Fruit fly (Drosophila melanogaster) whole organism, embryonic: ENCODE results near the gene pHCl-1.
A peak's percentile ranks its signal among the peaks of the same experiment; 100 is the strongest.

Experiments
- Abd-B ChIP-seq: fragments of 200-800 bp; sonication (Bioruptor generic); optimal IDR thresholded peaks from 2 replicates; lab custom pipeline; 2018; ENCODE audit warnings: missing biosample characterization, mild to moderate bottlenecking, missing genetic modification characterization, moderate library complexity
- CG1024 ChIP-seq: fragments of 200-800 bp; sonication (Bioruptor generic); IDR thresholded peaks from 2 replicates; pipeline ENCODE4 v1.3.6; 2022; ENCODE audit warnings: missing biosample characterization, missing genetic modification characterization
- CG11093 ChIP-seq: fragments of 200-800 bp; sonication (Bioruptor generic); IDR thresholded peaks from 3 replicates; pipeline ENCODE4 v1.3.6; 2022; ENCODE audit warnings: missing biosample characterization, missing genetic modification characterization
- CG11504 ChIP-seq: fragments of 200-800 bp; sonication (Bioruptor generic); optimal IDR thresholded peaks from 3 replicates; lab custom pipeline; 2019; ENCODE audit warnings: missing biosample characterization, mild to moderate bottlenecking, missing genetic modification characterization, moderate library complexity
- CG11723 ChIP-seq: fragments of 200-800 bp; sonication (Bioruptor generic); optimal IDR thresholded peaks from 2 replicates; lab custom pipeline; 2017; ENCODE audit warnings: missing biosample characterization, mild to moderate bottlenecking, missing genetic modification characterization
- CG13123 ChIP-seq: fragments of 200-800 bp; sonication (Bioruptor generic); optimal IDR thresholded peaks from 2 replicates; lab custom pipeline; 2016; ENCODE audit warnings: missing biosample characterization, missing genetic modification characterization
- CG14710 ChIP-seq: fragments of 200-800 bp; sonication (Bioruptor generic); optimal IDR thresholded peaks from 3 replicates; lab custom pipeline; 2019; ENCODE audit warnings: missing biosample characterization, mild to moderate bottlenecking, missing genetic modification characterization, moderate library complexity
- CG15479 ChIP-seq: fragments of 200-800 bp; sonication (Bioruptor generic); optimal IDR thresholded peaks from 3 replicates; lab custom pipeline; 2019; ENCODE audit warnings: missing biosample characterization, mild to moderate bottlenecking, missing genetic modification characterization, moderate library complexity
- CG1602 ChIP-seq: fragments of 200-800 bp; sonication (Bioruptor generic); optimal IDR thresholded peaks from 3 replicates; lab custom pipeline; 2016; ENCODE audit warnings: missing biosample characterization, missing genetic modification characterization
- CG17361 ChIP-seq: fragments of 200-800 bp; sonication (Bioruptor generic); IDR thresholded peaks from 3 replicates; pipeline ENCODE4 v1.3.6; 2022; ENCODE audit warnings: missing biosample characterization, missing genetic modification characterization
- CG18764 ChIP-seq: fragments of 200-800 bp; sonication (Bioruptor generic); optimal IDR thresholded peaks from 3 replicates; lab custom pipeline; 2016; ENCODE audit warnings: missing biosample characterization, missing genetic modification characterization
- CG3726 ChIP-seq: fragments of 200-800 bp; sonication (Bioruptor generic); IDR thresholded peaks from 3 replicates; pipeline ENCODE4, ENCODE4 v1.3.6; 2022; ENCODE audit warnings: missing biosample characterization, missing genetic modification characterization
- CG4854 ChIP-seq: fragments of 200-800 bp; sonication (Bioruptor generic); optimal IDR thresholded peaks from 2 replicates; lab custom pipeline; 2016; ENCODE audit warnings: missing biosample characterization, missing genetic modification characterization, inconsistent platforms
- CG8359 ChIP-seq: fragments of 200-800 bp; sonication (Bioruptor generic); optimal IDR thresholded peaks from 2 replicates; lab custom pipeline; 2017; ENCODE audit warnings: missing biosample characterization, mild to moderate bottlenecking, missing genetic modification characterization, borderline replicate concordance
- CG9797 ChIP-seq: fragments of 200-800 bp; sonication (Bioruptor generic); optimal IDR thresholded peaks from 3 replicates; lab custom pipeline; 2018; ENCODE audit warnings: missing biosample characterization, mild to moderate bottlenecking, missing genetic modification characterization
- CG9876 ChIP-seq: fragments of 200-800 bp; sonication (Bioruptor generic); optimal IDR thresholded peaks from 2 replicates; lab custom pipeline; 2016; ENCODE audit warnings: missing biosample characterization, missing genetic modification characterization
- CTCF ChIP-seq: fragments of 200-800 bp; sonication (Bioruptor generic); optimal IDR thresholded peaks from 2 replicates; lab custom pipeline; 2017; ENCODE audit warnings: missing biosample characterization, mild to moderate bottlenecking, missing genetic modification characterization, moderate library complexity
- Dek ChIP-seq: fragments of 200-800 bp; sonication (Bioruptor generic); optimal IDR thresholded peaks from 3 replicates; lab custom pipeline; 2019; ENCODE audit warnings: missing biosample characterization, mild to moderate bottlenecking, missing genetic modification characterization, moderate library complexity
- Doc3 ChIP-seq: fragments of 200-800 bp; sonication (Bioruptor generic); IDR thresholded peaks from 3 replicates; pipeline ENCODE4 v1.3.6; 2022; ENCODE audit warnings: missing biosample characterization, missing genetic modification characterization; ENCODE audit not compliant: partially characterized antibody
- Drgx ChIP-seq: fragments of 200-800 bp; sonication (Bioruptor generic); IDR thresholded peaks from 2 replicates; pipeline ENCODE4 v1.3.6; 2022; ENCODE audit warnings: missing biosample characterization, missing genetic modification characterization
- E2f1 ChIP-seq: fragments of 200-800 bp; sonication (Bioruptor generic); IDR thresholded peaks from 2 replicates; pipeline ENCODE4 v1.3.6; 2022; ENCODE audit warnings: missing biosample characterization, missing genetic modification characterization
- ERR ChIP-seq: fragments of 200-800 bp; sonication (Bioruptor generic); optimal IDR thresholded peaks from 2 replicates; lab custom pipeline; 2016; ENCODE audit warnings: missing biosample characterization, missing genetic modification characterization
- Hey ChIP-seq: fragments of 200-800 bp; sonication (Bioruptor generic); optimal IDR thresholded peaks from 3 replicates; lab custom pipeline; 2018; ENCODE audit warnings: missing biosample characterization, mild to moderate bottlenecking, missing genetic modification characterization
- HmgD ChIP-seq: fragments of 200-800 bp; sonication (Bioruptor generic); optimal IDR thresholded peaks from 3 replicates; lab custom pipeline; 2016; ENCODE audit warnings: missing biosample characterization, missing genetic modification characterization
- HmgZ ChIP-seq: fragments of 200-800 bp; sonication (Bioruptor generic); optimal IDR thresholded peaks from 2 replicates; lab custom pipeline; 2018; ENCODE audit warnings: missing biosample characterization, mild to moderate bottlenecking, missing genetic modification characterization
- Hmr ChIP-seq: fragments of 200-800 bp; sonication (Bioruptor generic); optimal IDR thresholded peaks from 3 replicates; lab custom pipeline; 2017; ENCODE audit warnings: mild to moderate bottlenecking, missing biosample characterization, missing genetic modification reagents, missing genetic modification characterization
- Lhr ChIP-seq: fragments of 200-800 bp; sonication (Bioruptor generic); optimal IDR thresholded peaks from 3 replicates; lab custom pipeline; 2017; ENCODE audit warnings: mild to moderate bottlenecking, missing biosample characterization, missing genetic modification reagents, missing genetic modification characterization
- Nf-YB ChIP-seq: fragments of 200-800 bp; sonication (Bioruptor generic); optimal IDR thresholded peaks from 3 replicates; lab custom pipeline; 2019; ENCODE audit warnings: missing biosample characterization, mild to moderate bottlenecking, missing genetic modification characterization, moderate library complexity
- Oli ChIP-seq: fragments of 200-800 bp; sonication (Bioruptor generic); optimal IDR thresholded peaks from 2 replicates; lab custom pipeline; 2018; ENCODE audit warnings: missing biosample characterization, mild to moderate bottlenecking, missing genetic modification characterization, moderate library complexity
- Sry-β ChIP-seq: fragments of 200-800 bp; sonication (Bioruptor generic); optimal IDR thresholded peaks from 2 replicates; lab custom pipeline; 2018; ENCODE audit warnings: missing biosample characterization, mild to moderate bottlenecking, missing genetic modification characterization, moderate library complexity
- ac ChIP-seq: fragments of 200-800 bp; sonication (Bioruptor generic); optimal IDR thresholded peaks from 3 replicates; lab custom pipeline; 2017; ENCODE audit warnings: missing biosample characterization, mild to moderate bottlenecking, missing genetic modification characterization
- ase ChIP-seq: fragments of 200-800 bp; sonication (Bioruptor generic); IDR thresholded peaks from 3 replicates; pipeline ENCODE4 v1.3.6; 2022; ENCODE audit warnings: missing biosample characterization, missing genetic modification characterization
- ash1 ChIP-seq: fragments of 200-800 bp; sonication (Bioruptor generic); optimal IDR thresholded peaks from 2 replicates; lab custom pipeline; 2018; ENCODE audit warnings: missing biosample characterization, mild to moderate bottlenecking, missing genetic modification characterization
- caup ChIP-seq: fragments of 200-800 bp; sonication (Bioruptor generic); optimal IDR thresholded peaks from 3 replicates; lab custom pipeline; 2017; ENCODE audit warnings: missing biosample characterization, mild to moderate bottlenecking, missing genetic modification characterization, moderate library complexity; ENCODE audit not compliant: severe bottlenecking
- chm ChIP-seq: fragments of 200-800 bp; sonication (Bioruptor generic); IDR thresholded peaks from 2 replicates; pipeline ENCODE4 v1.3.6; 2022; ENCODE audit warnings: missing biosample characterization, missing genetic modification characterization
- croc ChIP-seq: fragments of 200-800 bp; sonication (Bioruptor generic); conservative IDR thresholded peaks from 3 replicates; pipeline ENCODE4 v1.3.6; 2022; ENCODE audit warnings: missing biosample characterization, missing genetic modification characterization
- danr ChIP-seq: fragments of 200-800 bp; sonication (Bioruptor generic); IDR thresholded peaks from 2 replicates; pipeline ENCODE4 v1.3.6; 2022; ENCODE audit warnings: missing biosample characterization, missing genetic modification characterization
- disco-r ChIP-seq: fragments of 200-800 bp; sonication (Bioruptor generic); optimal IDR thresholded peaks from 2 replicates; lab custom pipeline; 2016; ENCODE audit warnings: missing biosample characterization, missing genetic modification characterization
- en ChIP-seq: fragments of 200-800 bp; sonication (Bioruptor generic); optimal IDR thresholded peaks from 2 replicates; lab custom pipeline; 2016; ENCODE audit warnings: missing biosample characterization, missing genetic modification characterization
- gem ChIP-seq: fragments of 200-800 bp; sonication (Bioruptor generic); optimal IDR thresholded peaks from 2 replicates; lab custom pipeline; 2019; ENCODE audit warnings: missing biosample characterization, mild to moderate bottlenecking, missing genetic modification characterization, moderate library complexity
- nerfin-2 ChIP-seq: fragments of 200-800 bp; sonication (Bioruptor generic); IDR thresholded peaks from 2 replicates; pipeline ENCODE4 v1.3.6; 2022; ENCODE audit warnings: missing biosample characterization, missing genetic modification characterization; ENCODE audit not compliant: partially characterized antibody
- salm ChIP-seq: fragments of 200-800 bp; sonication (Bioruptor generic); optimal IDR thresholded peaks from 2 replicates; lab custom pipeline; 2018; ENCODE audit warnings: missing biosample characterization, mild to moderate bottlenecking, missing genetic modification characterization
- sens-2 ChIP-seq: fragments of 200-800 bp; sonication (Bioruptor generic); IDR thresholded peaks from 2 replicates; pipeline ENCODE4 v1.3.6; 2022; ENCODE audit warnings: missing biosample characterization, missing genetic modification characterization
- slbo ChIP-seq: fragments of 200-800 bp; sonication (Bioruptor generic); IDR thresholded peaks from 2 replicates; pipeline ENCODE4 v1.3.6; 2022; ENCODE audit warnings: missing biosample characterization, missing genetic modification characterization
- slou ChIP-seq: fragments of 200-800 bp; sonication (Bioruptor generic); optimal IDR thresholded peaks from 3 replicates; lab custom pipeline; 2016; ENCODE audit warnings: missing biosample characterization, missing genetic modification characterization
- slp2 ChIP-seq: fragments of 200-800 bp; sonication (Bioruptor generic); optimal IDR thresholded peaks from 2 replicates; lab custom pipeline; 2016; ENCODE audit warnings: missing biosample characterization, missing genetic modification characterization
- unpg ChIP-seq: fragments of 200-800 bp; sonication (Bioruptor generic); optimal IDR thresholded peaks from 3 replicates; lab custom pipeline; 2018; ENCODE audit warnings: missing biosample characterization, mild to moderate bottlenecking, missing genetic modification characterization, moderate library complexity
- usp ChIP-seq: fragments of >200 bp; optimal IDR thresholded peaks from 2 replicates; lab custom pipeline; 2017; ENCODE audit warnings: missing biosample characterization, missing genetic modification characterization
- vnd ChIP-seq: fragments of 200-800 bp; sonication (Bioruptor generic); IDR thresholded peaks from 3 replicates; pipeline ENCODE4 v1.3.6; 2022; ENCODE audit warnings: missing biosample characterization, missing genetic modification characterization; ENCODE audit not compliant: partially characterized antibody
- zen2 ChIP-seq: fragments of 200-800 bp; sonication (Bioruptor generic); IDR thresholded peaks from 3 replicates; pipeline ENCODE4 v1.3.6; 2022; ENCODE audit warnings: missing biosample characterization, missing genetic modification characterization; ENCODE audit not compliant: partially characterized antibody
- zf30C ChIP-seq: fragments of 200-800 bp; sonication (Bioruptor generic); optimal IDR thresholded peaks from 3 replicates; lab custom pipeline; 2018; ENCODE audit warnings: missing biosample characterization, mild to moderate bottlenecking, missing genetic modification characterization

Gene pHCl-1

DNA sequence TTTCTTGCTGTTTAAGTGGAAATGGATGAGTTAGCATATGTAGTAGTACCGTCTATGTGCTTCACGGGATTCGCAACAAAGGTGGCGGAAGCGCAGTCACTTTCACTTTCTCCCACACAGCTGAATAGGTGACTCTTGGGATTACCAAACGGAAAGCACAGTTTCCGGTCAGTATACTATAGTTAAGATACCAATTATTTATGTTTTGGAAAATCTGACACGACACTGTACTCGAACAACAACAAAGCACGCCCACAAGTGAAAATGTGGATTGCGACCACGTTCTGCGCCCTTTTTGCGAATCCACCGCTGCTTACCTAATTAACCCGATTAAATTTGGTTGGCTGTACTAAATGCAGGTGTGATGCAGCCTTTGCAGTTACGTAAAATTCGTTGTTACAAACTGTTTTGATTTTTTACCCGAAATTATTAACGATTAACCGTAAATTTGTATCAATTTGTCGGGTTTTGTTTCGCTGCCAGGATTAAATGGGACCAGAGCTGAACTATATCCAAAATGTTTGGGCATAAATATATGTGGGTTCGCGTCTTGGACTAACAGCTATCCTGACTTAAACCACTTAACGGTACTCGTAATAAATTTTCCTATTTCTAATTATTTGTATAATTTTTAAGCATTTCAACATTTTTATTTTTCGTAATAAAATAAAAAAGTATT is 63.8 kb downstream of the pHCl-1 start, which contains the start of gene CG18081 (continued):
- TF ChIP-seq croc (GFP tag; lab: Robert Waterston, UW) (no peak), Oli (tag; lab: Kevin White, UChicago) (no peak), CG15479 (GFP tag; lab: Kevin White, UChicago) (no peak), Drgx (GFP tag; lab: Robert Waterston, UW) (no peak), CG18764 (GFP tag; lab: Kevin White, UChicago) (no peak), CG8359 (no peak), Hey (no peak), ase (GFP tag; lab: Robert Waterston, UW) (no peak), en (GFP tag; lab: Kevin White, UChicago) (no peak), zf30C (GFP tag; lab: Kevin White, UChicago) (no peak), danr (GFP tag; lab: Robert Waterston, UW) (no peak), CG11723 (GFP tag; lab: Kevin White, UChicago) (no peak), Lhr (GFP tag; lab: Kevin White, UChicago) (peak; percentile 57), ac (GFP tag; lab: Kevin White, UChicago) (no peak), slou (GFP tag; lab: Kevin White, UChicago) (no peak), CG9876 (GFP tag; lab: Kevin White, UChicago) (no peak), HmgZ (tag; lab: Kevin White, UChicago) (peak; percentile 60), E2f1 (GFP tag; lab: Robert Waterston, UW) (no peak), CG9797 (GFP tag; lab: Kevin White, UChicago) (peak; percentile 70), sens-2 (GFP tag; lab: Robert Waterston, UW) (no peak), ERR (GFP tag; lab: Kevin White, UChicago) (no peak), caup (GFP tag; lab: Kevin White, UChicago) (no peak), CG11504 (tag; lab: Kevin White, UChicago) (peak; percentile 35), Sry-β (no peak), CG14710 (tag; lab: Kevin White, UChicago) (peak; percentile 49), ash1 (no peak), CTCF (GFP tag; lab: Kevin White, UChicago) (peak; percentile 29), CG11093 (GFP tag; lab: Robert Waterston, UW) (no peak), CG1024 (GFP tag; lab: Robert Waterston, UW) (no peak), Doc3 (GFP tag; lab: Robert Waterston, UW) (no peak), chm (GFP tag; lab: Robert Waterston, UW) (no peak), Dek (tag; lab: Kevin White, UChicago) (no peak), Abd-B (GFP tag; lab: Kevin White, UChicago) (peak; percentile 76), CG17361 (0 out of 3 replicates have a peak, but pooled peaks have one; percentile 16), zen2 (GFP tag; lab: Robert Waterston, UW) (no peak), slbo (GFP tag; lab: Robert Waterston, UW) (no peak), salm (tag; lab: Kevin White, UChicago) (no peak), CG13123 (GFP tag; lab: Kevin White, UChicago) (no peak), disco-r (no peak), usp (no peak), gem (tag; lab: Kevin White, UChicago) (no peak), HmgD (GFP tag; lab: Kevin White, UChicago) (no peak), CG4854 (GFP tag; lab: Kevin White, UChicago) (no peak), CG3726 (GFP tag; lab: Robert Waterston, UW) (no peak), CG1602 (GFP tag; lab: Kevin White, UChicago) (no peak), unpg (GFP tag; lab: Kevin White, UChicago) (no peak), Hmr (GFP tag; lab: Kevin White, UChicago) (no peak), vnd (no peak), slp2 (GFP tag; lab: Kevin White, UChicago) (no peak), nerfin-2 (GFP tag; lab: Robert Waterston, UW) (no peak), Nf-YB (no peak)
